Worm (Caenorhabditis elegans) whole organism, L3 larva: ENCODE measurements around the gene ced-13.

ENCODE experiments used
- ceh-28 ChIP-seq: fragments of 150-350 bp; optimal IDR thresholded peaks from 2 replicates; lab custom pipeline; 2014; ENCODE audit warnings: missing biosample characterization, missing genetic modification reagents, missing genetic modification characterization
- elt-3 ChIP-seq, 3 experiments: fragments of 150-350 bp in 1 of 3; sonication (generic microtip) in 2 of 3; optimal IDR thresholded peaks; 2 replicates in 2 of 3; 4 replicates in 1 of 3; lab custom pipeline; 2014 to 2017; ENCODE audit warnings: missing biosample characterization in 3 of 3, missing genetic modification characterization in 3 of 3
- nhr-28 ChIP-seq: fragments of 150-350 bp; optimal IDR thresholded peaks from 2 replicates; lab custom pipeline; 2014; ENCODE audit warnings: missing biosample characterization, missing genetic modification characterization

DNA sequence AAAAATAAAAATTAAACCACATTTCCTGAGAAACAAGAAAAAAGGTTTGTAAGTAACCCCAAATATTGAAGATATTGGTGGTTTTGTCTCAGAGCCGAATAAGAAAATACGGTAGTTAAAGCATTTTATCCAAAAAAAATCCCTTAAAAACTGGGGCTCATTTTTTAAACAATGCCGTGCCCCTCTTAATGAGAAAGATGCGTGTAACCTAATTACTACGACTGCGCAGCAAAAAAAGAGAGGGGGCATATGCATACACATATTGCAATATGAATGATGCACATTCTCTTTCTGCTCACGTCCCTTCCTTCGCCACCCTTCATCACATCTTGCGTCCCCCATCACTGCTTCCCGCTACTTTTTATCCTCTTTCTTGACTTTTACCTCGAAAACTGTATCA, 31.4 kb downstream of the ced-13 start:
- TF ChIP-seq nhr-28 (no peak), ceh-28 (tag; lab: Kevin White, UChicago) (no peak), elt-3 (tag; optimal IDR thresholded peaks at IDR 0.05; lab: Kevin White, UChicago) (no peak)
